Worm (Caenorhabditis elegans) whole organism, L2 larva: ENCODE results near the gene Y46G5A.38.
A peak's percentile ranks its signal among the peaks of the same experiment; 100 is the strongest.

ENCODE experiments used
- Y55F3AM.14 ChIP-seq: fragments of 200-800 bp; sonication (Bioruptor generic); optimal IDR thresholded peaks from 2 replicates; lab custom pipeline; 2018; ENCODE audit warnings: mild to moderate bottlenecking, missing genetic modification characterization, missing compliant biosample characterization
- aly-2 ChIP-seq: fragments of 150-350 bp; optimal IDR thresholded peaks from 2 replicates; lab custom pipeline; 2014; ENCODE audit warnings: missing biosample characterization, missing genetic modification characterization
- ama-1 ChIP-seq: fragments of 150-350 bp; optimal IDR thresholded peaks from 2 replicates; lab custom pipeline; 2018; ENCODE audit warnings: inconsistent platforms
- dmd-4 ChIP-seq: sonication (generic microtip); optimal IDR thresholded peaks from 2 replicates; lab custom pipeline; 2017; ENCODE audit warnings: missing biosample characterization, missing genetic modification characterization
- lin-13 ChIP-seq: fragments of 150-350 bp; optimal IDR thresholded peaks from 2 replicates; lab custom pipeline; 2014; ENCODE audit warnings: missing biosample characterization, missing genetic modification reagents, missing genetic modification characterization
- lsy-2 ChIP-seq, 2 experiments: fragments of 150-350 bp in 1 of 2; sonication (generic microtip) in 1 of 2; optimal IDR thresholded peaks; 2 replicates each; lab custom pipeline; 2014 to 2017; ENCODE audit warnings: missing biosample characterization in 2 of 2, missing genetic modification characterization in 2 of 2
- mab-5 ChIP-seq: fragments of 150-350 bp; optimal IDR thresholded peaks from 2 replicates; lab custom pipeline; 2014; ENCODE audit warnings: missing biosample characterization, missing genetic modification characterization
- mdl-1 ChIP-seq, 2 experiments: fragments of 150-350 bp in 1 of 2; sonication (generic microtip) in 1 of 2; optimal IDR thresholded peaks; 2 replicates each; lab custom pipeline; 2017; ENCODE audit warnings: missing biosample characterization in 2 of 2, missing genetic modification characterization in 2 of 2
- nhr-77 ChIP-seq: fragments of 150-350 bp; optimal IDR thresholded peaks from 2 replicates; lab custom pipeline; 2014; ENCODE audit warnings: missing biosample characterization, missing genetic modification characterization
- unc-39 ChIP-seq: fragments of 150-350 bp; optimal IDR thresholded peaks from 2 replicates; lab custom pipeline; 2014; ENCODE audit warnings: missing biosample characterization, missing genetic modification characterization
- unc-62 ChIP-seq: fragments of 150-350 bp; optimal IDR thresholded peaks from 2 replicates; lab custom pipeline; 2014; ENCODE audit warnings: missing biosample characterization, missing genetic modification reagents, missing genetic modification characterization
- ztf-4 ChIP-seq: fragments of 150-350 bp; optimal IDR thresholded peaks from 2 replicates; lab custom pipeline; 2014; ENCODE audit warnings: missing biosample characterization, missing genetic modification characterization

DNA sequence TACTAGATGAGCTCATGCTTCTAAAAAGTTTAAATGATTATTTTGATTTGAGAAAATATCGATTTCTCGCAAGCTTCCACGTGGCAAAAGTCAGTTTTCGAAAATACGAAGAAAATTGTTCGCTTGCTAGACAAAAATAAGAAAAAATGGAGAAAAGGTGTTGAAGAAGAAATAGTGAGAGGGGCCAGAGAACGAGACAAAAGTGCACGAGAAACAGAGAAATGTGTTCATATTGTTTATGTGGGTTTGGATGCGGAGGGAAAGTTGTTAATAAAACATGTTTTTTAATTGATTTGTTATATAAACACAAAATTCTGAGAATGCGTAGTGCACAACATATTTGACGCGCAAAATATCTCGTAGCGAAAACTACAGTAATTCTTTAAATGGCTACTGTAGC lies 41.5 kb upstream of the Y46G5A.38 start, which contains the start of gene Y46G5A.15:
- TF ChIP-seq ztf-4 (tag; lab: Kevin White, UChicago) (no peak), lin-13 (no peak), lsy-2 (tag; optimal IDR thresholded peaks at IDR 0.05; lab: Kevin White, UChicago) (no peak), unc-62 (GFP tag; lab: Kevin White, UChicago) (no peak), nhr-77 (tag; lab: Kevin White, UChicago) (no peak), unc-39 (tag; lab: Kevin White, UChicago) (no peak), mdl-1 (tag; optimal IDR thresholded peaks at IDR 0.05; lab: Kevin White, UChicago) (peak in 1 of 2 experiments; percentile 1), mab-5 (no peak), dmd-4 (no peak), aly-2 (tag; lab: Kevin White, UChicago) (no peak), ama-1 (lab: Kevin White, UChicago) (no peak), Y55F3AM.14 (GFP tag; lab: Kevin White, UChicago) (no peak)
